Fruit fly (Drosophila melanogaster) whole organism, embryonic: Measurements from ENCODE around the gene CG34269.
A peak's percentile ranks its signal among the peaks of the same experiment; 100 is the strongest.

Source experiments
- Atf6 ChIP-seq: fragments of 200-800 bp; sonication (Bioruptor generic); IDR thresholded peaks from 2 replicates; pipeline ENCODE4 v1.3.6; 2022; ENCODE audit warnings: missing biosample characterization, missing genetic modification characterization
- Bgb ChIP-seq: fragments of 200-800 bp; sonication (Bioruptor generic); IDR thresholded peaks from 2 replicates; pipeline ENCODE4 v1.3.6; 2022; ENCODE audit warnings: missing biosample characterization, missing genetic modification characterization; ENCODE audit not compliant: partially characterized antibody
- CG11085 ChIP-seq: fragments of 200-800 bp; sonication (Bioruptor generic); IDR thresholded peaks from 2 replicates; pipeline ENCODE4 v1.3.6; 2022; ENCODE audit warnings: missing biosample characterization, missing genetic modification characterization
- CG11247 ChIP-seq: fragments of 200-800 bp; sonication (Bioruptor generic); IDR thresholded peaks from 2 replicates; pipeline ENCODE4 v1.3.6; 2022; ENCODE audit warnings: missing biosample characterization, missing genetic modification characterization
- CG11504 ChIP-seq: fragments of 200-800 bp; sonication (Bioruptor generic); optimal IDR thresholded peaks from 3 replicates; lab custom pipeline; 2019; ENCODE audit warnings: missing biosample characterization, mild to moderate bottlenecking, missing genetic modification characterization, moderate library complexity
- CG11696 ChIP-seq: fragments of 200-800 bp; sonication (Bioruptor generic); IDR thresholded peaks from 2 replicates; pipeline ENCODE4 v1.3.6; 2022; ENCODE audit warnings: missing biosample characterization, missing genetic modification characterization
- CG12769 ChIP-seq: fragments of 200-800 bp; sonication (Bioruptor generic); optimal IDR thresholded peaks from 2 replicates; lab custom pipeline; 2019; ENCODE audit warnings: missing biosample characterization, mild to moderate bottlenecking, missing genetic modification characterization, moderate library complexity
- CG13296 ChIP-seq: fragments of 200-800 bp; sonication (Bioruptor generic); optimal IDR thresholded peaks from 3 replicates; lab custom pipeline; 2018; ENCODE audit warnings: missing biosample characterization, mild to moderate bottlenecking, missing genetic modification characterization
- CG14014 ChIP-seq: fragments of 200-800 bp; sonication (Bioruptor generic); IDR thresholded peaks from 2 replicates; pipeline ENCODE4 v1.3.6; 2022; ENCODE audit warnings: missing biosample characterization, missing genetic modification characterization
- CG17361 ChIP-seq: fragments of 200-800 bp; sonication (Bioruptor generic); IDR thresholded peaks from 3 replicates; pipeline ENCODE4 v1.3.6; 2022; ENCODE audit warnings: missing biosample characterization, missing genetic modification characterization
- CG18619 ChIP-seq: fragments of 200-800 bp; sonication (Bioruptor generic); optimal IDR thresholded peaks from 3 replicates; lab custom pipeline; 2017; ENCODE audit warnings: missing biosample characterization, mild to moderate bottlenecking, missing genetic modification characterization
- CG2116 ChIP-seq: fragments of 200-800 bp; sonication (Bioruptor generic); optimal IDR thresholded peaks from 3 replicates; lab custom pipeline; 2018; ENCODE audit warnings: missing biosample characterization, mild to moderate bottlenecking, missing genetic modification characterization
- CG2678 ChIP-seq: fragments of 200-800 bp; sonication (Bioruptor generic); optimal IDR thresholded peaks from 3 replicates; lab custom pipeline; 2019; ENCODE audit warnings: missing biosample characterization, mild to moderate bottlenecking, missing genetic modification characterization, moderate library complexity
- CG31388 ChIP-seq: fragments of 200-800 bp; sonication (Bioruptor generic); optimal IDR thresholded peaks from 2 replicates; lab custom pipeline; 2016; ENCODE audit warnings: missing biosample characterization, missing genetic modification characterization
- CG31441 ChIP-seq: fragments of 200-800 bp; sonication (Bioruptor generic); IDR thresholded peaks from 2 replicates; pipeline ENCODE4 v1.3.6; 2022; ENCODE audit warnings: missing biosample characterization, missing genetic modification characterization
- CG6272 ChIP-seq: fragments of 200-800 bp; sonication (Bioruptor generic); IDR thresholded peaks from 2 replicates; pipeline ENCODE4 v1.3.6; 2022; ENCODE audit warnings: missing biosample characterization, missing genetic modification characterization
- CG7928 ChIP-seq: fragments of 200-800 bp; sonication (Bioruptor generic); optimal IDR thresholded peaks from 2 replicates; lab custom pipeline; 2017; ENCODE audit warnings: missing biosample characterization, mild to moderate bottlenecking, missing genetic modification characterization
- CG7963 ChIP-seq: fragments of 200-800 bp; sonication (Bioruptor generic); IDR thresholded peaks from 3 replicates; pipeline ENCODE4 v1.3.6; 2022; ENCODE audit warnings: missing biosample characterization, missing genetic modification characterization; ENCODE audit not compliant: partially characterized antibody
- CG7987 ChIP-seq: fragments of 200-800 bp; sonication (Bioruptor generic); optimal IDR thresholded peaks from 2 replicates; lab custom pipeline; 2018; ENCODE audit warnings: missing biosample characterization, mild to moderate bottlenecking, missing genetic modification characterization, moderate library complexity
- CG8388 ChIP-seq: fragments of 200-800 bp; sonication (Bioruptor generic); optimal IDR thresholded peaks from 2 replicates; lab custom pipeline; 2019; ENCODE audit warnings: missing biosample characterization, mild to moderate bottlenecking, missing genetic modification characterization, moderate library complexity
- CG8478 ChIP-seq: fragments of >200 bp; optimal IDR thresholded peaks from 2 replicates; lab custom pipeline; 2018
- CG8944 ChIP-seq: fragments of 200-800 bp; sonication (Bioruptor generic); optimal IDR thresholded peaks from 3 replicates; lab custom pipeline; 2016; ENCODE audit warnings: missing biosample characterization, missing genetic modification characterization
- Dip3 ChIP-seq: fragments of 200-800 bp; sonication (Bioruptor generic); optimal IDR thresholded peaks from 3 replicates; lab custom pipeline; 2016; ENCODE audit warnings: missing biosample characterization, missing genetic modification characterization
- Ets65A ChIP-seq: fragments of 200-800 bp; sonication (Bioruptor generic); peaks from one replicate; lab custom pipeline; 2016; ENCODE audit warnings: missing biosample characterization, missing genetic modification characterization
- Hmr ChIP-seq: fragments of 200-800 bp; sonication (Bioruptor generic); optimal IDR thresholded peaks from 3 replicates; lab custom pipeline; 2017; ENCODE audit warnings: mild to moderate bottlenecking, missing biosample characterization, missing genetic modification reagents, missing genetic modification characterization
- Hr39 ChIP-seq: fragments of >200 bp; optimal IDR thresholded peaks from 2 replicates; lab custom pipeline; 2017
- Lpt ChIP-seq: fragments of >200 bp; optimal IDR thresholded peaks from 2 replicates; lab custom pipeline; 2018; ENCODE audit warnings: missing biosample characterization, missing genetic modification characterization
- Mad ChIP-seq: fragments of 200-800 bp; sonication (Bioruptor generic); optimal IDR thresholded peaks from 2 replicates; lab custom pipeline; 2016; ENCODE audit warnings: missing biosample characterization, missing genetic modification characterization
- Optix ChIP-seq: fragments of 200-800 bp; sonication (Bioruptor generic); IDR thresholded peaks from 3 replicates; pipeline ENCODE4 v1.3.6; 2022; ENCODE audit warnings: missing biosample characterization, missing genetic modification characterization
- PHDP ChIP-seq: fragments of 200-800 bp; sonication (Bioruptor generic); optimal IDR thresholded peaks from 3 replicates; lab custom pipeline; 2018; ENCODE audit warnings: missing biosample characterization, mild to moderate bottlenecking, missing genetic modification characterization, moderate library complexity
- Scr ChIP-seq: fragments of 200-800 bp; sonication (Bioruptor generic); IDR thresholded peaks from 2 replicates; pipeline ENCODE4 v1.3.6; 2022; ENCODE audit warnings: missing biosample characterization, missing genetic modification characterization; ENCODE audit not compliant: partially characterized antibody
- Six4 ChIP-seq: fragments of 200-800 bp; sonication (Bioruptor generic); optimal IDR thresholded peaks from 2 replicates; lab custom pipeline; 2016; ENCODE audit warnings: missing biosample characterization, missing genetic modification characterization
- Stat92E ChIP-seq, 3 experiments: fragments of >200 bp in 2 of 3; fragments of 200-800 bp in 1 of 3; sonication (Bioruptor generic) in 1 of 3; optimal IDR thresholded peaks; 2 replicates each; lab custom pipeline; 2017 to 2019; ENCODE audit warnings: missing biosample characterization in 3 of 3, missing genetic modification characterization in 3 of 3, mild to moderate bottlenecking in 1 of 3, moderate library complexity in 1 of 3
- Xrp1 ChIP-seq: fragments of 200-800 bp; sonication (Bioruptor generic); IDR thresholded peaks from 2 replicates; pipeline ENCODE4 v1.3.6; 2022; ENCODE audit warnings: missing biosample characterization, missing genetic modification characterization
- ap ChIP-seq: fragments of 200-800 bp; sonication (Bioruptor generic); IDR thresholded peaks from 2 replicates; pipeline ENCODE4 v1.3.6; 2022; ENCODE audit warnings: missing biosample characterization, missing genetic modification characterization
- ato ChIP-seq: fragments of 200-800 bp; sonication (Bioruptor generic); IDR thresholded peaks from 2 replicates; pipeline ENCODE4 v1.3.6; 2022; ENCODE audit warnings: missing biosample characterization, missing genetic modification characterization; ENCODE audit not compliant: partially characterized antibody
- bcd ChIP-seq: fragments of 200-800 bp; sonication (Bioruptor generic); optimal IDR thresholded peaks from 2 replicates; lab custom pipeline; 2017; ENCODE audit warnings: missing biosample characterization, mild to moderate bottlenecking, missing genetic modification characterization
- chif ChIP-seq, 2 experiments: fragments of 200-800 bp; sonication (Bioruptor generic); optimal IDR thresholded peaks; 3 replicates each; lab custom pipeline; 2016; ENCODE audit warnings: missing biosample characterization in 2 of 2, missing genetic modification characterization in 2 of 2
- fd102C ChIP-seq: fragments of 200-800 bp; sonication (Bioruptor generic); optimal IDR thresholded peaks from 2 replicates; lab custom pipeline; 2018; ENCODE audit warnings: missing biosample characterization, mild to moderate bottlenecking, missing genetic modification characterization, moderate library complexity
- gcm2 ChIP-seq: fragments of 200-800 bp; sonication (Bioruptor generic); optimal IDR thresholded peaks from 2 replicates; lab custom pipeline; 2016; ENCODE audit warnings: missing biosample characterization, missing genetic modification characterization
- her ChIP-seq: fragments of 200-800 bp; sonication (Bioruptor generic); optimal IDR thresholded peaks from 2 replicates; lab custom pipeline; 2016; ENCODE audit warnings: missing biosample characterization, missing genetic modification characterization
- kah ChIP-seq: fragments of 200-800 bp; sonication (Bioruptor generic); optimal IDR thresholded peaks from 2 replicates; lab custom pipeline; 2018; ENCODE audit warnings: missing biosample characterization, mild to moderate bottlenecking, missing genetic modification characterization
- lab ChIP-seq: fragments of 200-800 bp; sonication (Bioruptor generic); optimal IDR thresholded peaks from 3 replicates; lab custom pipeline; 2017; ENCODE audit warnings: missing biosample characterization, missing genetic modification characterization, mild to moderate bottlenecking, moderate library complexity, missing genetic modification reagents
- lov ChIP-seq, 2 experiments: fragments of 200-800 bp in 1 of 2; fragments of >200 bp in 1 of 2; sonication (Bioruptor generic) in 1 of 2; IDR thresholded peaks in 1 of 2; optimal IDR thresholded peaks in 1 of 2; 2 replicates in 1 of 2; 3 replicates in 1 of 2; pipeline versions ENCODE4 v1.3.6 to Lab custom; 2017 to 2022; ENCODE audit warnings: missing biosample characterization in 1 of 2, missing genetic modification characterization in 1 of 2
- slbo ChIP-seq: fragments of 200-800 bp; sonication (Bioruptor generic); IDR thresholded peaks from 2 replicates; pipeline ENCODE4 v1.3.6; 2022; ENCODE audit warnings: missing biosample characterization, missing genetic modification characterization
- slp2 ChIP-seq: fragments of 200-800 bp; sonication (Bioruptor generic); optimal IDR thresholded peaks from 2 replicates; lab custom pipeline; 2016; ENCODE audit warnings: missing biosample characterization, missing genetic modification characterization
- sna ChIP-seq: fragments of 200-800 bp; sonication (Bioruptor generic); IDR thresholded peaks from 2 replicates; pipeline ENCODE4 v1.3.6; 2022; ENCODE audit warnings: missing biosample characterization, missing genetic modification characterization; ENCODE audit not compliant: partially characterized antibody
- ssp ChIP-seq: fragments of 200-800 bp; sonication (Bioruptor generic); IDR thresholded peaks from 2 replicates; pipeline ENCODE4 v1.3.6; 2022; ENCODE audit warnings: missing biosample characterization, missing genetic modification characterization
- twi ChIP-seq: fragments of 200-800 bp; optimal IDR thresholded peaks from 2 replicates; lab custom pipeline; 2019; ENCODE audit warnings: missing biosample characterization, mild to moderate bottlenecking, missing genetic modification characterization, moderate library complexity

Gene CG34269

dm6 chr3L:489922-490807, 38.0 kb upstream of the CG34269 start (continued):
- TF ChIP-seq kah (GFP tag; lab: Kevin White, UChicago) (peak; percentile 37), Mad (GFP tag; lab: Kevin White, UChicago) (no peak), CG8388 (GFP tag; lab: Kevin White, UChicago) (peak; percentile 91), lov (optimal IDR thresholded peaks at IDR 0.05; lab: Kevin White, UChicago) (no peak), lov (GFP tag; IDR thresholded peaks at IDR 0.05; lab: Robert Waterston, UW) (no peak), Six4 (GFP tag; lab: Kevin White, UChicago) (no peak), CG2678 (tag; lab: Kevin White, UChicago) (peak; percentile 6), bcd (no peak), CG14014 (GFP tag; lab: Robert Waterston, UW) (no peak), CG11247 (no peak), Ets65A (GFP tag; lab: Kevin White, UChicago) (no peak), slbo (GFP tag; lab: Robert Waterston, UW) (0 out of 2 replicates have a peak, but pooled peaks have one; percentile 7), CG8478 (lab: Kevin White, UChicago) (no peak), CG6272 (no peak), CG11504 (tag; lab: Kevin White, UChicago) (no peak), Atf6 (GFP tag; lab: Robert Waterston, UW) (no peak), Xrp1 (GFP tag; lab: Robert Waterston, UW) (peak; percentile 19; the same call in 1 of the 2 replicates), CG18619 (GFP tag; lab: Kevin White, UChicago) (no peak), Hr39 (lab: Kevin White, UChicago) (no peak), CG12769 (tag; lab: Kevin White, UChicago) (peak; percentile 39), chif (GFP tag; optimal IDR thresholded peaks at IDR 0.05; lab: Kevin White, UChicago) (peak in 1 of 2 experiments; percentile 2), ap (GFP tag; lab: Robert Waterston, UW) (no peak), slp2 (GFP tag; lab: Kevin White, UChicago) (no peak), twi (tag; lab: Kevin White, UChicago) (peak; percentile 5), Lpt (GFP tag; lab: Kevin White, UChicago) (no peak), ssp (GFP tag; lab: Robert Waterston, UW) (no peak), Scr (GFP tag; lab: Robert Waterston, UW) (no peak), lab (GFP tag; lab: Kevin White, UChicago) (peak; percentile 14), CG17361 (GFP tag; lab: Robert Waterston, UW) (0 out of 3 replicates have a peak, but pooled peaks have one; percentile 26), CG31441 (GFP tag; lab: Robert Waterston, UW) (no peak), CG7928 (no peak), CG2116 (GFP tag; lab: Kevin White, UChicago) (no peak), Optix (GFP tag; lab: Robert Waterston, UW) (no peak), CG11085 (GFP tag; lab: Robert Waterston, UW) (no peak), fd102C (GFP tag; lab: Kevin White, UChicago) (peak; percentile 23), PHDP (tag; lab: Kevin White, UChicago) (no peak), CG7987 (GFP tag; lab: Kevin White, UChicago) (no peak), sna (GFP tag; lab: Robert Waterston, UW) (no peak), CG11696 (GFP tag; lab: Robert Waterston, UW) (no peak), ato (GFP tag; lab: Robert Waterston, UW) (no peak), Bgb (GFP tag; lab: Robert Waterston, UW) (peak; percentile 53; the same call in 1 of the 2 replicates), Hmr (GFP tag; lab: Kevin White, UChicago) (no peak), CG31388 (GFP tag; lab: Kevin White, UChicago) (no peak), CG8944 (no peak), Stat92E (GFP tag; optimal IDR thresholded peaks at IDR 0.05; lab: Kevin White, UChicago) (peak in 1 of 3 experiments; percentile 59), gcm2 (GFP tag; lab: Kevin White, UChicago) (no peak), CG13296 (GFP tag; lab: Kevin White, UChicago) (no peak), CG7963 (GFP tag; lab: Robert Waterston, UW) (no peak), Dip3 (GFP tag; lab: Kevin White, UChicago) (no peak), her (no peak)
